Worm (Caenorhabditis elegans) whole organism, L2 larva: Measurements from ENCODE around the gene acs-14.

ENCODE experiments used
- ceh-82 ChIP-seq: fragments of 150-350 bp; optimal IDR thresholded peaks from 2 replicates; lab custom pipeline; 2014; ENCODE audit warnings: missing biosample characterization, missing genetic modification characterization
- egl-27 ChIP-seq: sonication (generic microtip); optimal IDR thresholded peaks from 3 replicates; lab custom pipeline; 2017; ENCODE audit warnings: missing biosample characterization, missing genetic modification reagents, missing genetic modification characterization
- nhr-12 ChIP-seq: fragments of 150-350 bp; optimal IDR thresholded peaks from 2 replicates; lab custom pipeline; 2014; ENCODE audit warnings: missing biosample characterization, missing genetic modification characterization
- ztf-4 ChIP-seq: fragments of 150-350 bp; optimal IDR thresholded peaks from 2 replicates; lab custom pipeline; 2014; ENCODE audit warnings: missing biosample characterization, missing genetic modification characterization

DNA sequence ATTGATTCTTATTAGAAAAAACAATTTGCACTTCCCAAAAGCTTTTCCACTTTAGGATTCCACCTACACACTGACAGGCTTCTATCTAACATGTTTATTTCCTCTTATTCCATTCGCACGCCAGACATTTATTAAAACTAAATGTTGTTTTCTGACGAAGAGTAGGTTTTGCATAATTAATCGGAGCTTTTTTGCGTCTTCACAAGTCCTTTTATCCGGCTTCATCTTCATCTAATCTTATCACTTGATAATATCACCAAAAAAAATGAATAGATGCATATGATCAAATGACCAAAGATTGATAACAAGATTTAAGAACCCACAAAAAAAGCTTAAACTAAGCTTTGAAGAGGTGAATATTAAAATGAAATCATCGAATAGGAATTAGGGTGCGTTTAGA, 42.4 kb upstream of the acs-14 start:
- TF ChIP-seq egl-27 (tag; lab: Kevin White, UChicago): no peak
- TF ChIP-seq ztf-4 (tag; lab: Kevin White, UChicago): no peak
- TF ChIP-seq nhr-12 (tag; lab: Kevin White, UChicago): no peak
- TF ChIP-seq ceh-82: no peak
